Worm (Caenorhabditis elegans): ENCODE measurements around the gene kqt-3.

ce11 chrII:13715333-13715732 is 19.3 kb downstream of the kqt-3 start:
- TF ChIP-seq elt-2 (tag; optimal IDR thresholded peaks at IDR 0.05) = no peak
- no peak for TF ChIP-seq pqm-1 (tag; optimal IDR thresholded peaks at IDR 0.05)
- TF ChIP-seq nhr-77 (tag; optimal IDR thresholded peaks at IDR 0.05) = no peak
- TF ChIP-seq snu-23 (GFP tag; optimal IDR thresholded peaks at IDR 0.05) = no peak
- no peak for TF ChIP-seq sox-4 (tag; optimal IDR thresholded peaks at IDR 0.05)
- no peak for TF ChIP-seq lir-3 (tag; optimal IDR thresholded peaks at IDR 0.05; ENCODE audit: poor library complexity)
- no peak for TF ChIP-seq skn-1 (tag; optimal IDR thresholded peaks at IDR 0.05)
